Fruit fly (Drosophila melanogaster) whole organism, pupa: ENCODE results near the gene term.

Experiments used
- CG10348 ChIP-seq: fragments of 200-800 bp; sonication (Bioruptor generic); IDR thresholded peaks from 2 replicates; pipeline ENCODE4 v1.3.6; 2022; ENCODE audit warnings: missing biosample characterization, missing genetic modification characterization
- CG12605 ChIP-seq: fragments of 200-800 bp; sonication (Bioruptor generic); IDR thresholded peaks from 2 replicates; pipeline ENCODE4 v1.3.6; 2022; ENCODE audit warnings: missing biosample characterization, missing genetic modification characterization
- CG14655 ChIP-seq: fragments of 200-800 bp; sonication (Bioruptor generic); optimal IDR thresholded peaks from 3 replicates; lab custom pipeline; 2017; ENCODE audit warnings: mild to moderate bottlenecking, missing biosample characterization, missing genetic modification reagents, missing genetic modification characterization
- CG15710 ChIP-seq: fragments of 200-800 bp; sonication (Bioruptor generic); optimal IDR thresholded peaks from 2 replicates; lab custom pipeline; 2018; ENCODE audit warnings: missing biosample characterization, mild to moderate bottlenecking, missing genetic modification characterization, moderate library complexity
- CG32121 ChIP-seq: fragments of 200-800 bp; sonication (Bioruptor generic); IDR thresholded peaks from 2 replicates; pipeline ENCODE4 v1.3.6; 2022; ENCODE audit warnings: missing biosample characterization, missing genetic modification characterization
- CG8301 ChIP-seq: fragments of 200-800 bp; sonication (Bioruptor generic); optimal IDR thresholded peaks from 2 replicates; lab custom pipeline; 2018; ENCODE audit warnings: missing biosample characterization, mild to moderate bottlenecking, missing genetic modification characterization
- D1 ChIP-seq: fragments of 200-800 bp; sonication (Bioruptor generic); optimal IDR thresholded peaks from 2 replicates; lab custom pipeline; 2018; ENCODE audit warnings: missing biosample characterization, mild to moderate bottlenecking, missing genetic modification characterization, moderate library complexity
- EcR ChIP-seq: fragments of 200-800 bp; sonication (Bioruptor generic); optimal IDR thresholded peaks from 3 replicates; lab custom pipeline; 2019; ENCODE audit warnings: missing biosample characterization, missing genetic modification characterization, mild to moderate bottlenecking, moderate library complexity, missing genetic modification reagents
- Ets98B ChIP-seq: fragments of 200-800 bp; sonication (Bioruptor generic); IDR thresholded peaks from 2 replicates; pipeline ENCODE4 v1.3.6; 2022; ENCODE audit warnings: missing biosample characterization, missing genetic modification characterization
- Pif1A ChIP-seq: fragments of 200-800 bp; sonication (Bioruptor generic); optimal IDR thresholded peaks from 3 replicates; lab custom pipeline; 2016; ENCODE audit warnings: missing biosample characterization, missing genetic modification characterization
- Snoo ChIP-seq: fragments of 200-800 bp; sonication (Bioruptor generic); optimal IDR thresholded peaks from 3 replicates; lab custom pipeline; 2017; ENCODE audit warnings: missing biosample characterization, mild to moderate bottlenecking, missing genetic modification characterization, inconsistent platforms
- gl ChIP-seq: fragments of 200-800 bp; sonication (Bioruptor generic); optimal IDR thresholded peaks from 2 replicates; lab custom pipeline; 2018; ENCODE audit warnings: missing biosample characterization, mild to moderate bottlenecking, missing genetic modification characterization

DNA sequence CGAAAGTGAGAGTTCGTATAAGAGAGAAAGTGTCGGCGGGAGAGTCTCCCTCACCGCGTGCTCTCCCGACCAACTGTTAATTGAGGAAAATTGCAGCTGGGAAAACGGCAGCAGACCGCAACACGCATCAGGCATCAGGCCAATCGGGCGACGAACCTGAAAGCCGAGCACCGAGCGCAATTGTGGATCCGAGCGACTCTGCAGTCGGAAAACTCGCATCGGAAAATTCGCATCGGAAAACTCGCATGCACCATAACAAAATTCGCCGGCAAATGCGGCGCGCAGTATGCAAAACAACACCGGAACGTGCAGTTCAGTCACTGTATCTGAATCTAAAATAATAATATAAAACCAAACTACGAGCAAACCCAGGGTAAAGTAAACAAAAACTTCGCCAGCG lies 33.6 kb downstream of the term start, which contains the start of gene AstC-R1:
- TF ChIP-seq CG15710 (tag; lab: Kevin White, UChicago): no peak
- no peak for TF ChIP-seq Ets98B
- TF ChIP-seq CG32121 (GFP tag; lab: Robert Waterston, UW): no peak
- no peak for TF ChIP-seq EcR (GFP tag; lab: Kevin White, UChicago)
- no peak for TF ChIP-seq Snoo (tag; lab: Kevin White, UChicago)
- TF ChIP-seq Pif1A (GFP tag; lab: Kevin White, UChicago): no peak
- TF ChIP-seq CG12605: no peak
- no peak for TF ChIP-seq D1 (tag; lab: Kevin White, UChicago)
- TF ChIP-seq gl (tag; lab: Kevin White, UChicago): no peak
- TF ChIP-seq CG10348 (GFP tag; lab: Robert Waterston, UW): no peak
- peak; percentile 34 for TF ChIP-seq CG14655 (GFP tag; lab: Kevin White, UChicago)
- TF ChIP-seq CG8301: no peak
